Fruit fly (Drosophila melanogaster) whole organism, embryonic: ENCODE results near the gene Sec24CD.
A peak's percentile ranks its signal among the peaks of the same experiment; 100 is the strongest.

ENCODE experiments used
- Bgb ChIP-seq: fragments of 200-800 bp; sonication (Bioruptor generic); IDR thresholded peaks from 2 replicates; pipeline ENCODE4 v1.3.6; 2022; ENCODE audit warnings: missing biosample characterization, missing genetic modification characterization; ENCODE audit not compliant: partially characterized antibody
- Bteb2 ChIP-seq: fragments of 200-800 bp; sonication (Bioruptor generic); optimal IDR thresholded peaks from 2 replicates; lab custom pipeline; 2016; ENCODE audit warnings: missing biosample characterization, missing genetic modification characterization
- CG1024 ChIP-seq: fragments of 200-800 bp; sonication (Bioruptor generic); IDR thresholded peaks from 2 replicates; pipeline ENCODE4 v1.3.6; 2022; ENCODE audit warnings: missing biosample characterization, missing genetic modification characterization
- CG12769 ChIP-seq: fragments of 200-800 bp; sonication (Bioruptor generic); optimal IDR thresholded peaks from 2 replicates; lab custom pipeline; 2019; ENCODE audit warnings: missing biosample characterization, mild to moderate bottlenecking, missing genetic modification characterization, moderate library complexity
- CG13894 ChIP-seq: fragments of 200-800 bp; sonication (Bioruptor generic); optimal IDR thresholded peaks from 3 replicates; lab custom pipeline; 2018; ENCODE audit warnings: missing biosample characterization, mild to moderate bottlenecking, missing genetic modification characterization, moderate library complexity
- CG1529 ChIP-seq: fragments of 200-800 bp; sonication (Bioruptor generic); optimal IDR thresholded peaks from 3 replicates; lab custom pipeline; 2018; ENCODE audit warnings: missing biosample characterization, missing genetic modification characterization
- CG16813 ChIP-seq: fragments of 200-800 bp; sonication (Bioruptor generic); IDR thresholded peaks from 3 replicates; pipeline ENCODE4 v1.3.6; 2022; ENCODE audit warnings: missing biosample characterization, missing genetic modification characterization; ENCODE audit not compliant: partially characterized antibody
- CG16863 ChIP-seq: fragments of 200-800 bp; sonication (Bioruptor generic); optimal IDR thresholded peaks from 3 replicates; lab custom pipeline; 2016; ENCODE audit warnings: missing biosample characterization, missing genetic modification characterization
- CG2116 ChIP-seq: fragments of 200-800 bp; sonication (Bioruptor generic); optimal IDR thresholded peaks from 3 replicates; lab custom pipeline; 2018; ENCODE audit warnings: missing biosample characterization, mild to moderate bottlenecking, missing genetic modification characterization
- CG2120 ChIP-seq: fragments of 200-800 bp; sonication (Bioruptor generic); optimal IDR thresholded peaks from 3 replicates; lab custom pipeline; 2016; ENCODE audit warnings: missing biosample characterization, missing genetic modification characterization
- CG4707 ChIP-seq: fragments of 200-800 bp; sonication (Bioruptor generic); optimal IDR thresholded peaks from 2 replicates; lab custom pipeline; 2018; ENCODE audit warnings: missing biosample characterization, mild to moderate bottlenecking, missing genetic modification characterization, moderate library complexity
- CG5953 ChIP-seq: fragments of 200-800 bp; sonication (Bioruptor generic); IDR thresholded peaks from 2 replicates; pipeline ENCODE4 v1.3.6; 2022; ENCODE audit warnings: missing biosample characterization, missing genetic modification characterization
- CG6254 ChIP-seq: fragments of 200-800 bp; sonication (Bioruptor generic); optimal IDR thresholded peaks from 3 replicates; lab custom pipeline; 2017; ENCODE audit warnings: mild to moderate bottlenecking, missing biosample characterization, missing genetic modification reagents, missing genetic modification characterization
- CG6272 ChIP-seq: fragments of 200-800 bp; sonication (Bioruptor generic); IDR thresholded peaks from 2 replicates; pipeline ENCODE4 v1.3.6; 2022; ENCODE audit warnings: missing biosample characterization, missing genetic modification characterization
- CG6854 ChIP-seq: fragments of 200-800 bp; sonication (Bioruptor generic); optimal IDR thresholded peaks from 3 replicates; lab custom pipeline; 2017; ENCODE audit warnings: missing biosample characterization, mild to moderate bottlenecking, missing genetic modification characterization
- CG7271 ChIP-seq: fragments of 200-800 bp; sonication (Bioruptor generic); optimal IDR thresholded peaks from 2 replicates; lab custom pipeline; 2018; ENCODE audit warnings: missing biosample characterization, mild to moderate bottlenecking, missing genetic modification characterization, moderate library complexity
- D19A ChIP-seq: fragments of 200-800 bp; optimal IDR thresholded peaks from 3 replicates; lab custom pipeline; 2019; ENCODE audit warnings: missing biosample characterization, mild to moderate bottlenecking, missing genetic modification characterization, moderate library complexity
- Deaf1 ChIP-seq: fragments of 200-800 bp; optimal IDR thresholded peaks from 3 replicates; lab custom pipeline; 2019; ENCODE audit warnings: missing biosample characterization, mild to moderate bottlenecking, missing genetic modification characterization, moderate library complexity
- Elba2 ChIP-seq: fragments of 200-800 bp; sonication (Bioruptor generic); optimal IDR thresholded peaks from 3 replicates; lab custom pipeline; 2016; ENCODE audit warnings: missing biosample characterization, missing genetic modification characterization
- Gug ChIP-seq: fragments of 200-800 bp; sonication (Bioruptor generic); IDR thresholded peaks from 4 replicates; pipeline ENCODE4 v1.3.6; 2022; ENCODE audit warnings: missing biosample characterization, missing genetic modification characterization
- Med ChIP-seq: fragments of 200-800 bp; sonication (Bioruptor generic); peaks from one replicate; lab custom pipeline; 2016; ENCODE audit warnings: missing biosample characterization, missing genetic modification characterization, mild to moderate bottlenecking, inconsistent platforms, moderate library complexity
- Optix ChIP-seq: fragments of 200-800 bp; sonication (Bioruptor generic); IDR thresholded peaks from 3 replicates; pipeline ENCODE4 v1.3.6; 2022; ENCODE audit warnings: missing biosample characterization, missing genetic modification characterization
- Rfx ChIP-seq: fragments of 200-800 bp; sonication (Bioruptor generic); IDR thresholded peaks from 2 replicates; pipeline ENCODE4 v1.3.6; 2022; ENCODE audit warnings: missing biosample characterization, missing genetic modification characterization
- ac ChIP-seq: fragments of 200-800 bp; sonication (Bioruptor generic); optimal IDR thresholded peaks from 3 replicates; lab custom pipeline; 2017; ENCODE audit warnings: missing biosample characterization, mild to moderate bottlenecking, missing genetic modification characterization
- bsh ChIP-seq, 2 experiments: fragments of 200-800 bp; sonication (Bioruptor generic); optimal IDR thresholded peaks; 2 replicates each; lab custom pipeline; 2017 to 2018; ENCODE audit warnings: mild to moderate bottlenecking in 2 of 2, missing biosample characterization in 2 of 2, missing genetic modification characterization in 2 of 2, moderate library complexity in 1 of 2
- ewg ChIP-seq: fragments of 200-800 bp; sonication (Bioruptor generic); optimal IDR thresholded peaks from 3 replicates; lab custom pipeline; 2017; ENCODE audit warnings: mild to moderate bottlenecking, missing biosample characterization, missing genetic modification reagents, missing genetic modification characterization
- exex ChIP-seq: fragments of 200-800 bp; sonication (Bioruptor generic); optimal IDR thresholded peaks from 4 replicates; lab custom pipeline; 2018; ENCODE audit warnings: missing biosample characterization, mild to moderate bottlenecking, missing genetic modification characterization, moderate library complexity
- ftz-f1 ChIP-seq: fragments of 200-800 bp; sonication (Bioruptor generic); optimal IDR thresholded peaks from 2 replicates; lab custom pipeline; 2016; ENCODE audit warnings: missing biosample characterization, missing genetic modification characterization
- gcm2 ChIP-seq: fragments of 200-800 bp; sonication (Bioruptor generic); optimal IDR thresholded peaks from 2 replicates; lab custom pipeline; 2016; ENCODE audit warnings: missing biosample characterization, missing genetic modification characterization
- gsb ChIP-seq: fragments of 200-800 bp; sonication (Bioruptor generic); IDR thresholded peaks from 2 replicates; pipeline ENCODE4 v1.3.6; 2022; ENCODE audit warnings: missing biosample characterization, missing genetic modification characterization
- gsb-n ChIP-seq: fragments of 200-800 bp; sonication (Bioruptor generic); optimal IDR thresholded peaks from 3 replicates; lab custom pipeline; 2018; ENCODE audit warnings: missing biosample characterization, mild to moderate bottlenecking, missing genetic modification characterization
- insv ChIP-seq, 2 experiments: fragments of 200-800 bp; sonication (Bioruptor generic); optimal IDR thresholded peaks; 3 replicates each; lab custom pipeline; 2016 to 2018; ENCODE audit warnings: missing biosample characterization in 2 of 2, missing genetic modification characterization in 2 of 2
- kah ChIP-seq: fragments of 200-800 bp; sonication (Bioruptor generic); optimal IDR thresholded peaks from 2 replicates; lab custom pipeline; 2018; ENCODE audit warnings: missing biosample characterization, mild to moderate bottlenecking, missing genetic modification characterization
- lab ChIP-seq: fragments of 200-800 bp; sonication (Bioruptor generic); optimal IDR thresholded peaks from 3 replicates; lab custom pipeline; 2017; ENCODE audit warnings: missing biosample characterization, missing genetic modification characterization, mild to moderate bottlenecking, moderate library complexity, missing genetic modification reagents
- pita ChIP-seq: fragments of 200-800 bp; sonication (Bioruptor generic); optimal IDR thresholded peaks from 2 replicates; lab custom pipeline; 2017; ENCODE audit warnings: missing biosample characterization, mild to moderate bottlenecking, missing genetic modification characterization
- prd ChIP-seq, 3 experiments: fragments of >200 bp in 2 of 3; fragments of 200-800 bp in 1 of 3; sonication (Bioruptor generic) in 1 of 3; optimal IDR thresholded peaks in 2 of 3; IDR thresholded peaks in 1 of 3; 2 replicates in 2 of 3; 3 replicates in 1 of 3; pipeline versions ENCODE4 v1.3.6 to Lab custom; 2017 to 2022; ENCODE audit warnings: missing biosample characterization in 1 of 3, missing genetic modification characterization in 1 of 3
- pum ChIP-seq: fragments of 200-800 bp; sonication (Bioruptor generic); optimal IDR thresholded peaks from 2 replicates; lab custom pipeline; 2016; ENCODE audit warnings: missing biosample characterization, missing genetic modification characterization
- sd ChIP-seq: fragments of 200-800 bp; sonication (Bioruptor generic); optimal IDR thresholded peaks from 3 replicates; lab custom pipeline; 2018; ENCODE audit warnings: missing biosample characterization, mild to moderate bottlenecking, missing genetic modification characterization, moderate library complexity
- slbo ChIP-seq: fragments of 200-800 bp; sonication (Bioruptor generic); IDR thresholded peaks from 2 replicates; pipeline ENCODE4 v1.3.6; 2022; ENCODE audit warnings: missing biosample characterization, missing genetic modification characterization
- sug ChIP-seq: fragments of 200-800 bp; optimal IDR thresholded peaks from 2 replicates; lab custom pipeline; 2019; ENCODE audit warnings: missing biosample characterization, mild to moderate bottlenecking, missing genetic modification characterization, moderate library complexity
- vvl ChIP-seq: fragments of 200-800 bp; sonication (Bioruptor generic); IDR thresholded peaks from 2 replicates; pipeline ENCODE4 v1.3.6; 2022; ENCODE audit warnings: missing biosample characterization, missing genetic modification characterization
- zen ChIP-seq: fragments of 200-800 bp; sonication (Bioruptor generic); optimal IDR thresholded peaks from 3 replicates; lab custom pipeline; 2018; ENCODE audit warnings: missing biosample characterization, mild to moderate bottlenecking, missing genetic modification characterization, moderate library complexity

The Sec24CD gene

DNA sequence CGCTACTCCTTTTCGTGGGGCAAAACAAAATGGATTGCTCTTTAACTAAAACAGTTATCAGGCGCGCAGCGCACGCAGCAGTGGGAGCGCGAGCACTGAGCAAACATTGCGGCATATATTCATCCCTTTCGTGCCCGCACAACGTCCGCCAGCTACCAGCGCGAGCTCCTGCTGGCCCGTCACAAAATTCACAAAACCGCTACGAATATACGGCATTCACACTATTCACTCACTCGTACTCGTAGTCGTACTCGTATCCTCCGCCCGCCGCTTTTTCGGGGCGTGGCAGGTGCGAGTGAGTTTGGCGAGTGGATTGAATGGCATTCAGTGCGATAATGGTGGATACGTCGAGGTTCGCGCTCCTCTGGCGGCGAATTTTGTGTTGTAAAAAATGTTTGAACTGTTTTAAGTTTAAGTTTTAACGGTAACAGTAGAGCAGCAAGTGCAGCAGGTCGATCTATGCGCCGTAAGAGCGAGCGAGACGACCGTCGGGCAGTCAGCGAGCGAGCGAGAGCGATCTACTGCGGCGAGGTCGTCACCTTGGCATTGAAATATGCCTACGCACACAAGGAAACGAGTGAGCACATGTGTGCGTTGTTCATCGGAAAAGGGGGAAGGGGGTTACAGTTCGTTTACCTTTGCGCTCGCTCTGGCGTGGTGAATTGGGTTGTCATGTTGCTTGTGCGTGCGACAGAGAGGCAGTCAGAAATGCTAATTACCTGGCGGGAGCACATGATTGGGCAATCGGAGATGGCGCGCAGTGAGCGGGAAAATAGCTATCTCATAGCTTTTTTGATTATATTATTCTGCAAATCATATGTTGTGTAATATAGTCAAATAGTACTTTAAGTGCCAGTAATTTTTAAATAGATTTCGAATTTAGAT lies 39.8 kb downstream of the Sec24CD start (continued):
- TF ChIP-seq CG6854 (GFP tag; lab: Kevin White, UChicago) (peak; percentile 83), ac (GFP tag; lab: Kevin White, UChicago) (peak; percentile 39), CG4707 (peak; percentile 29), CG1529 (GFP tag; lab: Kevin White, UChicago) (peak; percentile 35), CG7271 (tag; lab: Kevin White, UChicago) (no peak), Gug (GFP tag; lab: Robert Waterston, UW) (peak; percentile 8; the same call in 1 of the 4 replicates), D19A (tag; lab: Kevin White, UChicago) (peak; percentile 61), bsh (GFP tag; optimal IDR thresholded peaks at IDR 0.05; lab: Kevin White, UChicago) (peak in 1 of 2 experiments; percentile 65), CG1024 (no peak), CG16813 (no peak), Elba2 (GFP tag; lab: Kevin White, UChicago) (no peak), Rfx (GFP tag; lab: Robert Waterston, UW) (no peak)

DNA sequence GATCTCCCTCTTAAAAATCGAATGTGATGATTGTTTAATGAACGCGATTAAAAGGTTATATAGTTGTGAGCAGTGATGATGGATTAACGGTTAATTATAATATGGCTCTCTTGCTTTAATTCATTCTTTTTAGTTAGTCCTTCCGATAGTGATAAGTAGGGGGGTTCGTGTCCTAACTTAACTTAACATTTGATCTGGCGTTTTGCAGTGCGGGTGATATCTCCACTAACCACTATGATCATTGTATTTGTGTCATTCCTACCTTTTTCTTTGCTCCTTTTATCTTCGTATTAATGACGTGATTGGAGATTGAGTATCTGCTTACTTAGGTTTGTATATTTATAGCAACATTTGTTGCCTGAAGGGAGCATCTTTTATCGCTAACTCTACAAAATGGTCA lies 41.3 kb downstream of the Sec24CD start:
- TF ChIP-seq Bteb2 (no peak), zen (peak; percentile 16), pita (GFP tag; lab: Kevin White, UChicago) (peak; percentile 37), insv (GFP tag; optimal IDR thresholded peaks at IDR 0.05; lab: Kevin White, UChicago) (peak in 1 of 2 experiments; percentile 53)
- TF ChIP-seq, all 482 proteins: peak for 3

DNA sequence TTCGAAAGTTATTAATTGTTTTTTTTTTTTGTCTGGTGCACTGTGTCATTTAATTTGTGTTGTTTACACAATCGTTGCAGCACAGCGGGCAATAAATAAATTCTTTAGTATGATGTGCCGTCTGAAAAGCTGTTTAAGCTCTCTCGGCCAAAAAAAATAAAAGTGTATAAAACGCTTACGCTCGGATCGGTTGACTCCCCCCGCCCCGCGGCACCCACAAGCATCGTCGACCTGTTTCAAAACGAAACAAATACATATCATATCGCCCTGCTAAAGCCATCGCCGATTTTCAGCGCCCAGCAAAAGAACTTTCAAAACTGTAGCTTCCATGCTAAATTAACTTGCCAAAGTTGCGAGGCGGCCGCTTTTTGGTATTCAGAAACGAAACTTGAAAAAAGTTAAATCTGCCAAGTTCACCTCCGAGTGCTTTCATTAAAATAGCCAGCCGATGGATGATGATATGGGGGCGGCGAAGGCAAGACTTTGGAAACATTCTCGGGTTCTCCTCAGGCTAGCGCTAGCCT lies 42.3 kb downstream of the Sec24CD start:
- peak; percentile 10 for TF ChIP-seq ftz-f1 (GFP tag; lab: Kevin White, UChicago)
- TF ChIP-seq lab (GFP tag; lab: Kevin White, UChicago), result no peak
- TF ChIP-seq slbo (GFP tag; lab: Robert Waterston, UW), result no peak
- TF ChIP-seq gsb (GFP tag; lab: Robert Waterston, UW), result no peak
- TF ChIP-seq Bgb, result no peak
- TF ChIP-seq sd (tag; lab: Kevin White, UChicago), result peak; percentile 22
- TF ChIP-seq CG16863 (GFP tag; lab: Kevin White, UChicago), result no peak
- no peak for TF ChIP-seq vvl (GFP tag; lab: Robert Waterston, UW)
- peak; percentile 19 for TF ChIP-seq exex
- peak; percentile 22 for TF ChIP-seq CG12769 (tag; lab: Kevin White, UChicago)
- TF ChIP-seq CG6272 (GFP tag; lab: Robert Waterston, UW), result no peak
- TF ChIP-seq prd (optimal IDR thresholded peaks at IDR 0.05; lab: Kevin White, UChicago), result no peak
- TF ChIP-seq prd (GFP tag; IDR thresholded peaks at IDR 0.05; lab: Robert Waterston, UW), result no peak
- TF ChIP-seq gcm2 (GFP tag; lab: Kevin White, UChicago), result no peak
- peak; percentile 12 for TF ChIP-seq Deaf1 (tag; lab: Kevin White, UChicago)
- TF ChIP-seq CG13894 (tag; lab: Kevin White, UChicago), result peak; percentile 66
- TF ChIP-seq CG5953, result no peak
- peak; percentile 77 for TF ChIP-seq Med (GFP tag; lab: Kevin White, UChicago)
- TF ChIP-seq gsb-n (tag; lab: Kevin White, UChicago), result no peak
- TF ChIP-seq ewg, result no peak
- no peak for TF ChIP-seq pum (GFP tag; lab: Kevin White, UChicago)
- TF ChIP-seq Optix (GFP tag; lab: Robert Waterston, UW), result no peak
- peak; percentile 14 for TF ChIP-seq sug (tag; lab: Kevin White, UChicago)
- TF ChIP-seq CG6254 (GFP tag; lab: Kevin White, UChicago), result no peak
- no peak for TF ChIP-seq CG2116 (GFP tag; lab: Kevin White, UChicago)
- TF ChIP-seq CG2120 (GFP tag; lab: Kevin White, UChicago), result no peak
- TF ChIP-seq kah (GFP tag; lab: Kevin White, UChicago), result no peak
